Worm (Caenorhabditis elegans) whole organism, midembryonic: ENCODE results near the gene col-185.

Source experiments
- flt-1 ChIP-seq: fragments of 200-800 bp; sonication (Bioruptor generic); IDR thresholded peaks from 2 replicates; pipeline ENCODE4 v1.3.6; 2022; ENCODE audit warnings: missing genetic modification characterization, missing compliant biosample characterization
- klf-2 ChIP-seq: fragments of 200-800 bp; sonication (Bioruptor generic); conservative IDR thresholded peaks from 2 replicates; pipeline ENCODE4 v1.3.6; 2022; ENCODE audit warnings: missing genetic modification reagents, missing genetic modification characterization, missing compliant biosample characterization
- med-1 ChIP-seq: sonication (generic microtip); optimal IDR thresholded peaks from 2 replicates; lab custom pipeline; 2017; ENCODE audit warnings: missing genetic modification characterization, mild to moderate bottlenecking, missing compliant biosample characterization, antibody characterized with exemption, missing genetic modification reagents; ENCODE audit not compliant: insufficient read depth
- ref-1 ChIP-seq: fragments of 200-800 bp; sonication (Bioruptor generic); conservative IDR thresholded peaks from 2 replicates; pipeline ENCODE4 v1.3.6; 2022; ENCODE audit warnings: missing genetic modification reagents, missing genetic modification characterization, missing compliant biosample characterization
- tab-1 ChIP-seq: fragments of 200-800 bp; sonication (Bioruptor generic); IDR thresholded peaks from 2 replicates; pipeline ENCODE4 v1.3.6; 2022; ENCODE audit warnings: missing genetic modification characterization, missing compliant biosample characterization
- ztf-23 ChIP-seq: fragments of 200-800 bp; sonication (Bioruptor generic); IDR thresholded peaks from 2 replicates; pipeline ENCODE4 v1.3.6; 2022; ENCODE audit warnings: missing genetic modification reagents, missing genetic modification characterization, missing compliant biosample characterization

DNA sequence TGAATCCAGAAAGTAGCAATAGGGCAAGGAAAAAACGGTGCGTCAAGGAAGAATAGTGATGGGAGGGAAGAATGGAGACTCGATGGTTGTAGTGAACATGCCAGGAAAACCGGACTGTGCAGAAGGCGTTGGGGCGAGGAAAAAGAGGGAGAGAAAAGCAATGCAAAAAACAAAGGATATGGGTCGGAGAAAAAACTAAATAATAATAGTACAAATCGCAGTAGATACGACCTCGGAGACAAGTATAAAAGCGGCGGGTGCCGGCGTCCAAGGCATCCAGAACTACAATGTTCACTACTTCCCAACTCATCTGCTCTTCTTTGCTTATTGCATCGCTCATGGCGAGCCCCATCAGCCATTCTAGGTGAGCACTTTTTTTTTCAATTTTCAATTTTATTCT is 25.9 kb upstream of the col-185 start, which contains the start of gene R01E6.5:
- TF ChIP-seq tab-1 (GFP tag; lab: Robert Waterston, UW): no peak
- no peak for TF ChIP-seq klf-2 (GFP tag; lab: Robert Waterston, UW)
- no peak for TF ChIP-seq ref-1 (GFP tag; lab: Robert Waterston, UW)
- TF ChIP-seq flt-1 (GFP tag; lab: Robert Waterston, UW): no peak
- no peak for TF ChIP-seq ztf-23 (GFP tag; lab: Robert Waterston, UW)
- TF ChIP-seq med-1 (GFP tag; lab: Kevin White, UChicago): no peak
